Fruit fly (Drosophila melanogaster): ENCODE results near the gene smog.

DNA sequence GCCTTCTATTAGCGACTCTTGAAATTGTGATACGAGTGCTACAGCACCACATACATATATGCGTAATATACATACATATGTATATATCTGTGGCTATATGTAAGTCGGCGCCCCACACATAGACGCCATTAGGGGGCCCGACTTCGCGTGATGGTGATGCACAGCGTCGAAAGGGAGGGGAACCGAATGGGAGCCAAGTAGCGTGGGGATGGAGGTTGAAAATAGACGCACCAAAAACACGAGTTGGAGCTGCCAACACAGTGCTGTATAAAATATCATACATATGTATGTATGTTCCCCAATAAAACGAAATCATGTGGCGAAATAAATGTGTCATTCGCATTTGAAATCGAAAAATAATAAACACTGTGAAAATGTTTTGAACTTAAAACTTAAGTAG, 34.0 kb downstream of the smog start:
- TF ChIP-seq otp (GFP tag; IDR thresholded peaks at IDR 0.05) (no peak), tx (GFP tag; optimal IDR thresholded peaks at IDR 0.05) (no peak), CG2678 (tag; optimal IDR thresholded peaks at IDR 0.05) (no peak), slp2 (GFP tag; optimal IDR thresholded peaks at IDR 0.05) (no peak), oc (tag; optimal IDR thresholded peaks at IDR 0.05) (no peak), pita (GFP tag; optimal IDR thresholded peaks at IDR 0.05) (no peak), CG11456 (GFP tag; IDR thresholded peaks at IDR 0.05) (no peak)
